Fruit fly (Drosophila melanogaster) whole organism, embryonic: ENCODE measurements around the gene CG31064.

Source experiments
- Aef1 ChIP-seq: fragments of 200-800 bp; sonication (Bioruptor generic); IDR thresholded peaks from 3 replicates; pipeline ENCODE4 v1.3.6; 2022; ENCODE audit warnings: missing biosample characterization, missing genetic modification characterization
- Atf6 ChIP-seq: fragments of 200-800 bp; sonication (Bioruptor generic); IDR thresholded peaks from 2 replicates; pipeline ENCODE4 v1.3.6; 2022; ENCODE audit warnings: missing biosample characterization, missing genetic modification characterization
- Bdp1 ChIP-seq: fragments of 200-800 bp; sonication (Bioruptor generic); optimal IDR thresholded peaks from 3 replicates; lab custom pipeline; 2016; ENCODE audit warnings: missing biosample characterization, missing genetic modification characterization
- Bteb2 ChIP-seq: fragments of 200-800 bp; sonication (Bioruptor generic); optimal IDR thresholded peaks from 2 replicates; lab custom pipeline; 2016; ENCODE audit warnings: missing biosample characterization, missing genetic modification characterization
- CG10431 ChIP-seq: fragments of 200-800 bp; sonication (Bioruptor generic); optimal IDR thresholded peaks from 3 replicates; lab custom pipeline; 2018; ENCODE audit warnings: missing biosample characterization, mild to moderate bottlenecking, missing genetic modification characterization
- CG13894 ChIP-seq: fragments of 200-800 bp; sonication (Bioruptor generic); optimal IDR thresholded peaks from 3 replicates; lab custom pipeline; 2018; ENCODE audit warnings: missing biosample characterization, mild to moderate bottlenecking, missing genetic modification characterization, moderate library complexity
- CG14050 ChIP-seq: fragments of 200-800 bp; sonication (Bioruptor generic); IDR thresholded peaks from 3 replicates; pipeline ENCODE4 v1.3.6; 2022; ENCODE audit warnings: missing biosample characterization, missing genetic modification characterization
- CG17328 ChIP-seq: fragments of 200-800 bp; sonication (Bioruptor generic); IDR thresholded peaks from 2 replicates; pipeline ENCODE4 v1.3.6; 2022; ENCODE audit warnings: missing biosample characterization, missing genetic modification characterization
- CG18262 ChIP-seq: fragments of 200-800 bp; optimal IDR thresholded peaks from 3 replicates; lab custom pipeline; 2019; ENCODE audit warnings: missing biosample characterization, mild to moderate bottlenecking, missing genetic modification characterization, moderate library complexity
- CG18476 ChIP-seq: fragments of 200-800 bp; sonication (Bioruptor generic); optimal IDR thresholded peaks from 2 replicates; lab custom pipeline; 2016; ENCODE audit warnings: missing biosample characterization, mild to moderate bottlenecking, missing genetic modification characterization
- CG18764 ChIP-seq: fragments of 200-800 bp; sonication (Bioruptor generic); optimal IDR thresholded peaks from 3 replicates; lab custom pipeline; 2016; ENCODE audit warnings: missing biosample characterization, missing genetic modification characterization
- CG3163 ChIP-seq: fragments of 200-800 bp; sonication (Bioruptor generic); optimal IDR thresholded peaks from 3 replicates; lab custom pipeline; 2016; ENCODE audit warnings: missing biosample characterization, missing genetic modification characterization
- CG34376 ChIP-seq: fragments of 200-800 bp; sonication (Bioruptor generic); optimal IDR thresholded peaks from 2 replicates; lab custom pipeline; 2018; ENCODE audit warnings: missing biosample characterization, mild to moderate bottlenecking, missing genetic modification characterization
- CG34422 ChIP-seq: fragments of 200-800 bp; sonication (Bioruptor generic); IDR thresholded peaks from 3 replicates; pipeline ENCODE4 v1.3.6; 2022; ENCODE audit warnings: missing biosample characterization, missing genetic modification characterization
- CG4328 ChIP-seq: fragments of 200-800 bp; sonication (Bioruptor generic); optimal IDR thresholded peaks from 3 replicates; lab custom pipeline; 2017; ENCODE audit warnings: missing biosample characterization, missing genetic modification reagents, missing genetic modification characterization
- CG7745 ChIP-seq: fragments of 200-800 bp; sonication (Bioruptor generic); optimal IDR thresholded peaks from 2 replicates; lab custom pipeline; 2018; ENCODE audit warnings: missing biosample characterization, mild to moderate bottlenecking, missing genetic modification characterization, moderate library complexity
- CG9609 ChIP-seq: fragments of 200-800 bp; sonication (Bioruptor generic); optimal IDR thresholded peaks from 3 replicates; lab custom pipeline; 2016; ENCODE audit warnings: missing biosample characterization, missing genetic modification characterization
- CG9797 ChIP-seq: fragments of 200-800 bp; sonication (Bioruptor generic); optimal IDR thresholded peaks from 3 replicates; lab custom pipeline; 2018; ENCODE audit warnings: missing biosample characterization, mild to moderate bottlenecking, missing genetic modification characterization
- CTCF ChIP-seq: fragments of 200-800 bp; sonication (Bioruptor generic); optimal IDR thresholded peaks from 2 replicates; lab custom pipeline; 2017; ENCODE audit warnings: missing biosample characterization, mild to moderate bottlenecking, missing genetic modification characterization, moderate library complexity
- CoRest ChIP-seq: fragments of 200-800 bp; sonication (Bioruptor generic); optimal IDR thresholded peaks from 3 replicates; lab custom pipeline; 2018; ENCODE audit warnings: missing biosample characterization, mild to moderate bottlenecking, missing genetic modification characterization, moderate library complexity
- Doc3 ChIP-seq: fragments of 200-800 bp; sonication (Bioruptor generic); IDR thresholded peaks from 3 replicates; pipeline ENCODE4 v1.3.6; 2022; ENCODE audit warnings: missing biosample characterization, missing genetic modification characterization; ENCODE audit not compliant: partially characterized antibody
- Drgx ChIP-seq: fragments of 200-800 bp; sonication (Bioruptor generic); IDR thresholded peaks from 2 replicates; pipeline ENCODE4 v1.3.6; 2022; ENCODE audit warnings: missing biosample characterization, missing genetic modification characterization
- Lim3 ChIP-seq: fragments of 200-800 bp; sonication (Bioruptor generic); IDR thresholded peaks from 2 replicates; pipeline ENCODE4 v1.3.6; 2022; ENCODE audit warnings: missing biosample characterization, missing genetic modification characterization
- Lpt ChIP-seq: fragments of >200 bp; optimal IDR thresholded peaks from 2 replicates; lab custom pipeline; 2018; ENCODE audit warnings: missing biosample characterization, missing genetic modification characterization
- Mad ChIP-seq: fragments of 200-800 bp; sonication (Bioruptor generic); optimal IDR thresholded peaks from 2 replicates; lab custom pipeline; 2016; ENCODE audit warnings: missing biosample characterization, missing genetic modification characterization
- Spps ChIP-seq: fragments of 200-800 bp; sonication (Bioruptor generic); optimal IDR thresholded peaks from 2 replicates; lab custom pipeline; 2018; ENCODE audit warnings: missing biosample characterization, mild to moderate bottlenecking, missing genetic modification characterization
- ab ChIP-seq: fragments of 200-800 bp; sonication (Bioruptor generic); optimal IDR thresholded peaks from 2 replicates; lab custom pipeline; 2016; ENCODE audit warnings: missing biosample characterization, missing genetic modification characterization
- bab2 ChIP-seq: fragments of 200-800 bp; sonication (Bioruptor generic); optimal IDR thresholded peaks from 2 replicates; lab custom pipeline; 2016; ENCODE audit warnings: missing biosample characterization, missing genetic modification characterization
- br ChIP-seq: fragments of >200 bp; optimal IDR thresholded peaks from 2 replicates; lab custom pipeline; 2017
- corto ChIP-seq: fragments of 200-800 bp; sonication (Bioruptor generic); optimal IDR thresholded peaks from 2 replicates; lab custom pipeline; 2016; ENCODE audit warnings: missing biosample characterization, mild to moderate bottlenecking, missing genetic modification characterization, moderate library complexity
- dati ChIP-seq: fragments of 200-800 bp; sonication (Bioruptor generic); IDR thresholded peaks from 2 replicates; pipeline ENCODE4 v1.3.6; 2022; ENCODE audit warnings: missing biosample characterization, missing genetic modification characterization
- eyg ChIP-seq: fragments of 200-800 bp; sonication (Bioruptor generic); optimal IDR thresholded peaks from 3 replicates; lab custom pipeline; 2016; ENCODE audit warnings: missing biosample characterization, missing genetic modification characterization
- gsb ChIP-seq: fragments of 200-800 bp; sonication (Bioruptor generic); IDR thresholded peaks from 2 replicates; pipeline ENCODE4 v1.3.6; 2022; ENCODE audit warnings: missing biosample characterization, missing genetic modification characterization
- insv ChIP-seq, 2 experiments: fragments of 200-800 bp; sonication (Bioruptor generic); optimal IDR thresholded peaks; 3 replicates each; lab custom pipeline; 2016 to 2018; ENCODE audit warnings: missing biosample characterization in 2 of 2, missing genetic modification characterization in 2 of 2
- inv ChIP-seq: fragments of 200-800 bp; sonication (Bioruptor generic); IDR thresholded peaks from 2 replicates; pipeline ENCODE4 v1.3.6; 2022; ENCODE audit warnings: missing biosample characterization, missing genetic modification characterization; ENCODE audit not compliant: partially characterized antibody
- knrl ChIP-seq: fragments of 200-800 bp; sonication (Bioruptor generic); IDR thresholded peaks from 3 replicates; pipeline ENCODE4 v1.3.6; 2022; ENCODE audit warnings: missing biosample characterization, missing genetic modification characterization; ENCODE audit not compliant: partially characterized antibody
- mam ChIP-seq: fragments of 200-800 bp; sonication (Bioruptor generic); optimal IDR thresholded peaks from 3 replicates; lab custom pipeline; 2016; ENCODE audit warnings: missing biosample characterization, missing genetic modification characterization
- nerfin-2 ChIP-seq: fragments of 200-800 bp; sonication (Bioruptor generic); IDR thresholded peaks from 2 replicates; pipeline ENCODE4 v1.3.6; 2022; ENCODE audit warnings: missing biosample characterization, missing genetic modification characterization; ENCODE audit not compliant: partially characterized antibody
- oc ChIP-seq: fragments of 200-800 bp; sonication (Bioruptor generic); optimal IDR thresholded peaks from 2 replicates; lab custom pipeline; 2018; ENCODE audit warnings: missing biosample characterization, mild to moderate bottlenecking, missing genetic modification characterization, moderate library complexity
- onecut ChIP-seq: fragments of 200-800 bp; sonication (Bioruptor generic); IDR thresholded peaks from 2 replicates; pipeline ENCODE4 v1.3.6; 2022; ENCODE audit warnings: missing biosample characterization, missing genetic modification characterization
- pfk ChIP-seq: fragments of 200-800 bp; sonication (Bioruptor generic); optimal IDR thresholded peaks from 2 replicates; lab custom pipeline; 2018; ENCODE audit warnings: missing biosample characterization, mild to moderate bottlenecking, missing genetic modification characterization, moderate library complexity
- sc ChIP-seq, 3 experiments: fragments of >200 bp in 2 of 3; fragments of 200-800 bp in 1 of 3; sonication (Bioruptor generic) in 1 of 3; optimal IDR thresholded peaks; 2 replicates in 2 of 3; 3 replicates in 1 of 3; lab custom pipeline; 2017; ENCODE audit warnings: mild to moderate bottlenecking in 1 of 3, missing biosample characterization in 1 of 3, missing genetic modification characterization in 1 of 3, missing genetic modification reagents in 1 of 3
- shn ChIP-seq: fragments of 200-800 bp; sonication (Bioruptor generic); optimal IDR thresholded peaks from 3 replicates; lab custom pipeline; 2016; ENCODE audit warnings: missing biosample characterization, missing genetic modification characterization
- sqz ChIP-seq: fragments of 200-800 bp; sonication (Bioruptor generic); optimal IDR thresholded peaks from 3 replicates; lab custom pipeline; 2018; ENCODE audit warnings: missing biosample characterization, mild to moderate bottlenecking, missing genetic modification characterization
- tap ChIP-seq: fragments of 200-800 bp; optimal IDR thresholded peaks from 3 replicates; lab custom pipeline; 2019; ENCODE audit warnings: missing biosample characterization, mild to moderate bottlenecking, missing genetic modification characterization, moderate library complexity
- trem ChIP-seq: fragments of 200-800 bp; optimal IDR thresholded peaks from 3 replicates; lab custom pipeline; 2019; ENCODE audit warnings: missing biosample characterization, mild to moderate bottlenecking, missing genetic modification characterization, moderate library complexity
- trh ChIP-seq: fragments of 200-800 bp; sonication (Bioruptor generic); optimal IDR thresholded peaks from 2 replicates; lab custom pipeline; 2016; ENCODE audit warnings: missing biosample characterization, missing genetic modification characterization
- twi ChIP-seq: fragments of 200-800 bp; optimal IDR thresholded peaks from 2 replicates; lab custom pipeline; 2019; ENCODE audit warnings: missing biosample characterization, mild to moderate bottlenecking, missing genetic modification characterization, moderate library complexity
- tx ChIP-seq: fragments of 200-800 bp; sonication (Bioruptor generic); optimal IDR thresholded peaks from 2 replicates; lab custom pipeline; 2016; ENCODE audit warnings: missing biosample characterization, missing genetic modification characterization
- unc-4 ChIP-seq: fragments of 200-800 bp; sonication (Bioruptor generic); IDR thresholded peaks from 2 replicates; pipeline ENCODE4 v1.3.6; 2022; ENCODE audit warnings: missing biosample characterization, missing genetic modification characterization; ENCODE audit not compliant: partially characterized antibody

Gene CG31064

dm6 chr3R:27263434-27264215, 24.7 kb upstream of the CG31064 start, which contains the start of gene woc (continued):
- TF ChIP-seq CG3163 (peak; percentile 33), corto (GFP tag; lab: Kevin White, UChicago) (no peak), pfk (GFP tag; lab: Kevin White, UChicago) (no peak), inv (GFP tag; lab: Robert Waterston, UW) (peak; percentile 49), eyg (peak; percentile 58), CG13894 (tag; lab: Kevin White, UChicago) (no peak), Aef1 (GFP tag; lab: Robert Waterston, UW) (peak; percentile 57; the same call in 2 of the 3 replicates), shn (peak; percentile 44), sqz (GFP tag; lab: Kevin White, UChicago) (peak; percentile 87), CG4328 (no peak), bab2 (GFP tag; lab: Kevin White, UChicago) (peak; percentile 46), insv (GFP tag; optimal IDR thresholded peaks at IDR 0.05; lab: Kevin White, UChicago) (peak in 1 of 2 experiments; percentile 23), CoRest (peak; percentile 51), oc (tag; lab: Kevin White, UChicago) (no peak), CG10431 (GFP tag; lab: Kevin White, UChicago) (no peak), trh (peak; percentile 17), CG14050 (GFP tag; lab: Robert Waterston, UW) (peak; percentile 27; the same call in 1 of the 3 replicates), Atf6 (GFP tag; lab: Robert Waterston, UW) (peak; percentile 60; the same call in 1 of the 2 replicates), CG9609 (GFP tag; lab: Kevin White, UChicago) (peak; percentile 43), CG17328 (GFP tag; lab: Robert Waterston, UW) (peak; percentile 61), CG18262 (tag; lab: Kevin White, UChicago) (peak; percentile 33), Bteb2 (GFP tag; lab: Kevin White, UChicago) (peak; percentile 49), Drgx (GFP tag; lab: Robert Waterston, UW) (peak; percentile 74), Spps (tag; lab: Kevin White, UChicago) (no peak), Lpt (GFP tag; lab: Kevin White, UChicago) (no peak), ab (GFP tag; lab: Kevin White, UChicago) (no peak), tx (GFP tag; lab: Kevin White, UChicago) (peak; percentile 49), Bdp1 (GFP tag; lab: Kevin White, UChicago) (peak; percentile 46), CG9797 (peak; percentile 89), tap (tag; lab: Kevin White, UChicago) (no peak), CG34422 (peak; percentile 96), CG18764 (GFP tag; lab: Kevin White, UChicago) (no peak), onecut (GFP tag; lab: Robert Waterston, UW) (no peak), knrl (GFP tag; lab: Robert Waterston, UW) (peak; percentile 67; the same call in 2 of the 3 replicates), trem (tag; lab: Kevin White, UChicago) (peak; percentile 99), dati (GFP tag; lab: Robert Waterston, UW) (no peak), Lim3 (GFP tag; lab: Robert Waterston, UW) (no peak), sc (optimal IDR thresholded peaks at IDR 0.05; lab: Kevin White, UChicago) (no peak), sc (GFP tag; optimal IDR thresholded peaks at IDR 0.05; lab: Kevin White, UChicago) (no peak), CG34376 (no peak), twi (no peak), CG7745 (tag; lab: Kevin White, UChicago) (no peak), gsb (no peak), nerfin-2 (peak; percentile 83), Doc3 (GFP tag; lab: Robert Waterston, UW) (peak; percentile 72), CG18476 (GFP tag; lab: Kevin White, UChicago) (no peak), Mad (GFP tag; lab: Kevin White, UChicago) (no peak), mam (GFP tag; lab: Kevin White, UChicago) (peak; percentile 56), unc-4 (GFP tag; lab: Robert Waterston, UW) (peak; percentile 81), br (lab: Kevin White, UChicago) (no peak), CTCF (GFP tag; lab: Kevin White, UChicago) (peak; percentile 30)
